Worm (Caenorhabditis elegans): ENCODE measurements around the gene srh-74.

The srh-74 gene

ce11 chrV:11039379-11039954 is 9.1 kb downstream of the srh-74 start, which contains the start of gene pak-2 (continued):
- TF ChIP-seq nfya-2 (GFP tag; IDR thresholded peaks at IDR 0.05) (no peak), T26A5.8 (tag; optimal IDR thresholded peaks at IDR 0.05) (no peak), K11D2.4 (GFP tag; IDR thresholded peaks at IDR 0.05) (no peak), fkh-3 (tag; optimal IDR thresholded peaks at IDR 0.05) (no peak), F52B5.7 (tag; optimal IDR thresholded peaks at IDR 0.05) (no peak), repo-1 (tag; optimal IDR thresholded peaks at IDR 0.05) (no peak), sdz-38 (tag; optimal IDR thresholded peaks at IDR 0.05) (no peak), F23B12.7 (tag; optimal IDR thresholded peaks at IDR 0.05; ENCODE audit: insufficient read depth) (peak; percentile 86), gei-17 (GFP tag; optimal IDR thresholded peaks at IDR 0.05) (no peak), F55B11.4 (tag; optimal IDR thresholded peaks at IDR 0.05; ENCODE audit: borderline replicate concordance, insufficient read depth) (no peak), lin-35 (GFP tag; optimal IDR thresholded peaks at IDR 0.05) (peak in 1 of 3 experiments; percentile 42), hmg-1.2 (GFP tag; IDR thresholded peaks at IDR 0.05) (peak; percentile 58; the same call in 1 of the 2 replicates), tbx-9 (tag; optimal IDR thresholded peaks at IDR 0.05; ENCODE audit: borderline replicate concordance) (no peak), ztf-26 (tag; optimal IDR thresholded peaks at IDR 0.05) (no peak), tbp1 (GFP tag; optimal IDR thresholded peaks at IDR 0.05) (peak; percentile 30), Y95B8A.8 (GFP tag; IDR thresholded peaks at IDR 0.05) (no peak), zfh-2 (GFP tag; conservative IDR thresholded peaks at IDR 0.05) (no peak), ceh-91 (GFP tag; IDR thresholded peaks at IDR 0.05) (no peak), unc-130 (GFP tag; optimal IDR thresholded peaks at IDR 0.05) (no peak), hmg-20 (GFP tag; IDR thresholded peaks at IDR 0.05) (no peak), ceh-40 (GFP tag; IDR thresholded peaks at IDR 0.05) (no peak), rec-8 (tag; optimal IDR thresholded peaks at IDR 0.05) (no peak), B0336.3 (GFP tag; IDR thresholded peaks at IDR 0.05) (no peak), sptf-2 (GFP tag; optimal IDR thresholded peaks at IDR 0.05) (no peak), K12H6.12 (tag; optimal IDR thresholded peaks at IDR 0.05) (peak; percentile 84), egl-44 (GFP tag; IDR thresholded peaks at IDR 0.05) (no peak), F22D6.2 (tag; optimal IDR thresholded peaks at IDR 0.05) (no peak), pha-4 (tag; optimal IDR thresholded peaks at IDR 0.05) (no peak), B0035.1 (tag; optimal IDR thresholded peaks at IDR 0.05) (no peak), madf-8 (GFP tag; conservative IDR thresholded peaks at IDR 0.05) (no peak), ztf-25 (GFP tag; IDR thresholded peaks at IDR 0.05) (no peak), rpc-1 (optimal IDR thresholded peaks at IDR 0.05) (no peak), rpc-1 (tag; optimal IDR thresholded peaks at IDR 0.05) (no peak), mxl-1 (tag; optimal IDR thresholded peaks at IDR 0.05) (no peak), C06A6.2 (GFP tag; conservative IDR thresholded peaks at IDR 0.05) (no peak), Y67H2A.10 (GFP tag; conservative IDR thresholded peaks at IDR 0.05) (no peak), nhr-90 (tag; optimal IDR thresholded peaks at IDR 0.05) (no peak), lsy-27 (tag; optimal IDR thresholded peaks at IDR 0.05; ENCODE audit: borderline replicate concordance, insufficient read depth) (no peak), madf-10 (tag; optimal IDR thresholded peaks at IDR 0.05) (peak; percentile 58), lin-54 (GFP tag; optimal IDR thresholded peaks at IDR 0.05) (peak; percentile 48), mes-4 (tag; optimal IDR thresholded peaks at IDR 0.05) (no peak), bed-1 (GFP tag; IDR thresholded peaks at IDR 0.05) (no peak), nhr-80 (tag; optimal IDR thresholded peaks at IDR 0.05) (peak; percentile 59), him-1 (tag; optimal IDR thresholded peaks at IDR 0.05) (no peak), xnd-1 (tag; optimal IDR thresholded peaks at IDR 0.05) (no peak), efl-1 (GFP tag; optimal IDR thresholded peaks at IDR 0.05) (peak; percentile 12), nhr-120 (GFP tag; IDR thresholded peaks at IDR 0.05) (no peak), zim-3 (tag; optimal IDR thresholded peaks at IDR 0.05) (no peak), F49E8.2 (tag; optimal IDR thresholded peaks at IDR 0.05; ENCODE audit: insufficient read depth) (peak; percentile 26), dpff-1 (tag; optimal IDR thresholded peaks at IDR 0.05) (no peak)
